Worm (Caenorhabditis elegans) whole organism, L4/young adult: ENCODE results near the gene nhr-277.
A peak's percentile ranks its signal among the peaks of the same experiment; 100 is the strongest.
"Not testable (repeated sequence)": the region's sequence is repeated elsewhere in the genome, so short reads cannot be mapped to it uniquely, and the experiment has no call there.

Experiments
- W03F9.2 ChIP-seq: fragments of 150-350 bp; optimal IDR thresholded peaks from 2 replicates; lab custom pipeline; 2014; ENCODE audit warnings: missing biosample characterization, missing genetic modification characterization
- dao-5 ChIP-seq: sonication (generic microtip); optimal IDR thresholded peaks from 2 replicates; lab custom pipeline; 2016; ENCODE audit warnings: missing genotype, missing genetic modification characterization, moderate library complexity, missing compliant biosample characterization
- him-1 ChIP-seq: sonication (generic microtip); optimal IDR thresholded peaks from 2 replicates; lab custom pipeline; 2016; ENCODE audit warnings: missing genotype, missing genetic modification reagents, missing genetic modification characterization, missing compliant biosample characterization

The nhr-277 gene

DNA sequence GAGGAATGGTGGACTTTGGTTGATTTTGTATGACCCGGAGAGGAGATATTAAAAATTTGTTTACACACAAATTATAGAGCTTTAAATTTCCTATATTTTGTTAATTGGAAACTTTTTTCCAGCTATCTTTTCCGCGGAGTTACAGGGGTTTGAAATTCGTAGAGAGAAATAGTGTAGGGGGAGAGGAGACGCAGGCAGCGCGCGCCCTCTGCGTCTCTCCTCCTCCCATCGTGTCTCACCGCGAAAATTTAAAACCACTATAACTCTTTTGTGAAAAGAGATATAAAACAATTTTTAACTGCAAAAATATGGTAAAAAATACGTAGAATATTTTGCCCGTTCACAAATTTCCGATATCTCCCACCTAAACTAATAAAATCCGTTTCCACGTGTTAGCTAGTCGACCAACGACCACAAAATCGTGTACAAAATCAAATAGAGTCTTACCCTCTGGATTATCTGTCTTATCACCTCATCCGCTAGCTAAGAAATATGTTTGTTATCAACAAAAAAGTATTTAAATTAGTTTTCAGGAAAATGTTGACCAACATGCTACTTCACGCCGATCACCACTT is at the start of gene nhr-277:
TSS of gene nhr-277 (plus strand) at position 525 of the 575 bp plus-strand sequence.
- TF ChIP-seq dao-5 (tag; lab: Kevin White, UChicago) = no peak
- no peak for TF ChIP-seq him-1 (tag; lab: Kevin White, UChicago)
- TF ChIP-seq W03F9.2 = no peak

DNA sequence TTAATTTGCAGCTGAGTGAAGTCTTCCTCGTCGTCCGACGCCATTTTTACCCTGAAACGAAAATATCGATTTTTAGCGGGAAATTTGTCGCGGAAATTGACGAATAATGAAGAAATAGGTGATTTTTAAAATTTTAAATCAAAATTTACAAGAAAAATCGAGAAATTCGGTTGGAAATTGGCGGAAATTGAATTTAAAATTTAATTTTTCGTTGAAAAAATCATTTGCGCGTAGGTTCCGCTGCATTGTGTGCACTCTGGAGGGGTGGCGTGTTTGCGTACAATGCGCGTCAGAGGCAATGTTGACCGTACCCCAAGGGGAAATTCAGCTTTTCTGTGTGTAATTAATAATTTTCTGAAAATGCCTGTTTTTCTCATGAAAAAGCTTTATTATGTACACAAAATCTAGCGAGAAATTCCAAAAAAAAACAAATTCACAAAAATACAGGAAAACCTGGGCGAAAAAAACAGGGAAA is 38.8 kb upstream of the nhr-277 start, which contains the start of gene Y94H6A.5:
TSS of gene Y94H6A.5 (minus strand) at position 51 of the 475 bp plus-strand sequence.
- TF ChIP-seq him-1 (tag; lab: Kevin White, UChicago) (peak; percentile 63), W03F9.2 (peak; percentile 20), dao-5 (tag; lab: Kevin White, UChicago) (no peak)

DNA sequence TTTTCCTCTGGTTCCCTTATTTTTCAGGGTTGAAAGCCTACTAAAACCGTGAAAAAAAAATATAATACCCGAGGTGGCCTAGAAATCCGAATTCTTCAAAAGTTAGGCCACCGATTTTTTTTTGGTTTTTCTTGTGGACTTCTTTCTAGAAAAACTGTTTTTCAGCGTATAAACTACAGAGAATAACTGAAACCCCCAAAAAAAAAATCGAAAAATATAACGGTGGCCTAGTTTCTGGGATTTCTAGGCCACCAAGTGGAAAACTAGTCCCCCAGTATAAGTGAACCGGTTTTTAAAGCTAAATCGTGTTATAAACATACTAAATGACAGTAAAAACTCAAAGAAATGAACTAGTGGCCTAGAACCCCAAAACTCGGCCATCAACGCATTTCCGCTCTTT is 37.1 kb upstream of the nhr-277 start:
- TF ChIP-seq dao-5 (tag; lab: Kevin White, UChicago) (no peak), him-1 (tag; lab: Kevin White, UChicago) (no peak), W03F9.2 (no peak)

DNA sequence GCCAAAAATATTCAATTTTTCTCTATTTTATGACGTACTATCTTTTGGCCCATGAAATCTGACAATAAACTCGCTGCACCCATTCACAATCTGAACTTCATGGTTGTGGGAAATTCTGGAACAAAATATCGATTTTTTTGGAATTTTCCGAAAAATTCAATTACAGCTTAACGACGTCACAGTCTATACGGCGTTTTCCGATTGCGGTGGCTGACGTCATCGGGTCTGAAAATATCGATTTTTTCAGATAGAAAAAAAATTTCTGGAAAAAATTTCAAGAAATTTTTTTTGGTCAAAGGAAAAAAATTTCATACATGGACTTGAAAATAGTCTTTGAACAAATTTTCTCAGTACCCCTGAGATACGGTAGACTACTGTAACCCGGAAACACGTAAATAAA is 35.8 kb upstream of the nhr-277 start, which contains the start of gene ubc-8:
TSS of gene ubc-8 (minus strand) at position 227 of the 400 bp plus-strand sequence.
- TF ChIP-seq him-1 (tag; lab: Kevin White, UChicago) (no peak), W03F9.2 (no peak), dao-5 (tag; lab: Kevin White, UChicago) (no peak)

DNA sequence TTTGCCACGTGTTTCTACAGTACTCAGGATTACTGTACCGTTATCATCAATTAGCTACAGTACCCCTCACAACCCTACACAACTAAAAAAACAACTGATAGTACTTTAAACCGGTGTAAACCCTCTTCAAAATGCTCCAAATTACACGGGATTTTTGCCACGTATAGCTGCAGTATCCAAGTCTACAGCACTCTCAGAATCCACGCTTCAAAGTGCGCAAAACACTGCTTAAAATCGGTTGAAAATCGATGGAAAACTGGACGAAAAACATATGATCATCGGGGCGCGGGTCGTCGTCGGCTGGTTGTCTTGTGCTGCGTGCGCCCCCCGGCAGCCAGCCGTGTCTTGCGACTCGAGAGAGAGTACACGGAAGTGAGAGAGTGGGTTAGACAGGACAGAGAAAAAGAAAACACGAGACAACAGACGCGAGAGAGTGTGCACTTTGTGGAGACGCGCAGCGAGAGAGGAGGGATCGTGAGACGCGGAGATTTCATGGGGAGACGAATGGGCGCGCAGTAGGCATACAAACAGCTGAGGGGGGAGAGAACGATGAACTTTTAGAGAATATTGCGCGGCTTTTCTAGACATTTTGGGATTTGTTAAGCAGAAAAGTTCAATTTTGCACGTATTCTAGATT is 34.3 kb upstream of the nhr-277 start:
- peak; percentile 27 for TF ChIP-seq dao-5 (tag; lab: Kevin White, UChicago)
- TF ChIP-seq W03F9.2 = peak; percentile 9
- TF ChIP-seq him-1 (tag; lab: Kevin White, UChicago) = peak; percentile 57

DNA sequence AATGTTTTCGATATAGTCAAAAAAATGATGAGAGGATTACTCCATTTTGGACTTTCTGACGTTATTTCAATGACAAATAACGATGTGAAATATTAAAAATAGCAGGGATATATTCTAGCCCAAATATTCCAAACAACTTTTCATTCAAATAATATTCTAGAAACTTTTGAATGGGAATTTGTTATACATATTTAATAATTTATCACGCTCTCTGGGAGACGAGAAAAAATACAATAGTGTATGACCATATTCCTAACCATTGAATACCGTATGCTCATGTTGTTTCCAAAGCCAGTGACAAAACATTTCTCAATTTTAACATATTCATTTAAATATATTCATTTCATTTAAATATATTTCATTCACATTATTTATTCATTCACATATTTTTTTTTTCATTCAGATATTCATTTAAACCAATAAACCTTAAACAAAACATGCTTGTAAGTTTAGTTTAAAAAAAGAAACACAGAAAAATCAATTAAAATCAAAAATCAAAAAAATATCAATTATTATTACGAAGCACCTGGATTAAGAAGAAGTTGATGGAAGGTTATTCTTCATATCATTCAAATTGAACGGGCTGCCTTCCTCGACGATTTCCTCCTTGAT is 33.1 kb upstream of the nhr-277 start:
- TF ChIP-seq W03F9.2 (peak; percentile 7), dao-5 (tag; lab: Kevin White, UChicago) (no peak)

DNA sequence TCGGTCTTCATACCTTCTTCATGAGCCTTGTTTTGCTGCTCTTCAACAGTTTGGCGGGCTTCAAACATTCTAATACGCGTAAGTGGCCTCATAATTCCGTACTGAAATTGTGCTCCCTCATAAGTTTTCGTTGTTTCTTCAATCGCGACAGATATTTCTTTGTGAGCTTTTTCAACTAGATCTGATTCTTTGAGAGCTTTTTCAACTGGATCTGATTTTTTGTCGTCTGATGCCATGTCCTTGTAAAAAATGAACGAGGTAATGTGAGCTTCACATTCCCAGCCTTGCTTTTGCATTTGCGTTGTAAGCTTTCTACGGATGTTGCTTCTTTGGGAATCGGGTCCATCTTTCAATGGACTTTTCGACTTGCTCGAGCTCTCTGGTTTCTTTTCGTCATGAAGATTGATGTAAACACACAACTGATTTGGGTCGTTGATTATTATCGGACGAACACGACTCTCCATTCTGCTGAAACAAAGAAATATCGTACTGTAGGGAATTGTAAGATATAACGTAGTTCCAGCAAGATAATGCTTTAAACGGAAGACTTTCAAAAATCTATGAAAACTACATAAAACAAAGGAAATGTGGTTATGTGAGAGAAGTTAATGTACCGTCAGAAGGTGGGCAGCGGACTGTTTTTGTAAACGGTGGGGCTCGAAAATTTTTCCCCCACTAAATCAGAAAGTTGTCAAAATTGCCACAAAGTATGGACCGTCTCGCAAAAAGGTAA is 32.4 kb upstream of the nhr-277 start, which contains the start of gene Y94H6A.10:
TSS of gene Y94H6A.10 (minus strand) at position 464 of the 733 bp plus-strand sequence.
- TF ChIP-seq him-1 (tag; lab: Kevin White, UChicago) (no peak), dao-5 (tag; lab: Kevin White, UChicago) (no peak), W03F9.2 (no peak)

DNA sequence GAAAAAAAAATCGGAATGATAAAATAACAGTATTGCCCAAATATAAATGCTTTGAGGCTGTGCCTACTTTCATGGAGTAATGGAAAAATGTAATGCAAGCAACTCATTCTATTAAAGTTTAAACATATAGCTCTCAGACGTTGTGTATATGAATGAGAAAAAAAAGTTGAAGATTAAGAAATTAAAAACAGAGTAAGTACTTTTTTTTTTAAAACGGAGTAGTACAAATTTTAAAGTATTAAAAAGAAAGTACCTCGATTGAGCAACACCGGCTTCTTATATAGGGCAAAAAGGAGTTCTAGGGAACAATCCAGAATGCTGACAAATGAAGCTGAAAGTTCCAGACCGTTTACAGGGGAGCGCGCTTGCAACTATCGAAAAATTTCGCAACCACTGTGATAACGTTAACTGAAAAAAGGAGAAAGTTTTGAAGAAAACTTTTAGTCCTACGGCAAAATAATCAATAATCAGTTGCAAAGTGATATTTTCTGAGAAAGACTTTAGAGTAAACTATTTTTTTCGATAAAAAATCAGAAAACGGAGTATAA is 31.6 kb upstream of the nhr-277 start:
- TF ChIP-seq W03F9.2 (peak; percentile 43), dao-5 (tag; lab: Kevin White, UChicago) (no peak)

DNA sequence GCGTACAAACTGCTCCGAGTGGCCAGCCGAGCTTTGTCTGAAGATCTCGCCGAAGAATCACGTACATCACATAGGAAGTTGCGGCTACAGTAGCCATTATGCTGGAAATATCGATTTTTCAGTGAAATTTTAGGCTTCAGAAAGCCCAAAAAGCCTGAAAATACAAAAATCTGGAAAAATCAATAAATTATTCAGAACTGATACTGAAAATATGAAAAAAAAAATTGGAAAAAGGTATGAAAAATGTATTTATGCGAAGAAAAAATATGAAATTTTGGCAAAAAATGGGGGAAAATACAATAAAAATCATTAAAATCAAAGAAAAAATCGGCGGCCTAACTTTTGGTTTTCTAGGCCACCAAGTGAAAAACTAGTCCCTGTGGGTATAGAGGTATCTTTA is 29.9 kb upstream of the nhr-277 start, which contains the start of gene Y94H6A.12:
TSS of gene Y94H6A.12 (minus strand) at position 101 of the 400 bp plus-strand sequence.
- TF ChIP-seq dao-5 (tag; lab: Kevin White, UChicago) = no peak
- no peak for TF ChIP-seq W03F9.2
- TF ChIP-seq him-1 (tag; lab: Kevin White, UChicago) = no peak

DNA sequence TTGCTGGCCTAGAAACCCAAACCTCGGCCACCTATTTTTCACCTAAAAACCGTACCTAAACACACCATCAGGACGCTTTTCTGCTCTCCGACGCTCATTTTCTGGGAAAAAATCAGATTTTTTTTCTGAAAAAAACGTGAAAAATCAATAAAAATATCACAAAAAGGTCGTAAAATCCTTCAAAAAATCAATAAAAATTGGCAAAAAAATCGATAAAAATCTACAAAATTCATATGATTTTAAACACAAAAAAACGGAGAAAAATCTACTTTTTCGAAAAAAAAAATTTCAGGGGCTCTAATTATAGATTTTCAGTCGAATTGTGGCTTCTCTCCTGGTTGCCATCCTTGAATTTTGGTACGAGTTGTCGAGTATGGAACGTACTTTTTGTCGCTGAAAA is 26.3 kb upstream of the nhr-277 start, which contains the start of gene Y94H6A.7:
TSS of gene Y94H6A.7 (minus strand) at position 101 of the 400 bp plus-strand sequence.
- TF ChIP-seq him-1 (tag; lab: Kevin White, UChicago); W03F9.2; dao-5 (tag; lab: Kevin White, UChicago): not testable (repeated sequence)

DNA sequence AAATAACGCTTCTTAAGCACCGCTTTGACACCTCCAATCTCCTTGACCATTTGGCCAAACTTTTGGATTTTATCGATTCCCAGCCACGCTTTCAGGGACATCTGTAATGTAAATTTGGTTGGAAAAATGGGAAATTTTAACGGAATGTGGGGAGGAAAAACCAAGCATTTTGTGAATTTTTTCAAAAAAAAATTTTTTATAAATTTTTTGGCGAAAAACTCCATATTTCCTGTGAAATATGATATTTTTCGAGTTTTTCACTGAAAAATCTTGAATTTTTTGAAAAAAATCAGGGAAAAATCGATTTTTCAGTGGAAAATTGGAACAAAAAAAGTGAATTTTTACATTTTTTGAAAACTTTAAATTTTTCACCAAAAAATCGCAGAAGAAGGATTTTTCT is 23.1 kb upstream of the nhr-277 start, which contains the start of gene ndua-12:
TSS of gene ndua-12 (minus strand) at position 101 of the 400 bp plus-strand sequence.
- TF ChIP-seq him-1 (tag; lab: Kevin White, UChicago); W03F9.2; dao-5 (tag; lab: Kevin White, UChicago): not testable (repeated sequence)

DNA sequence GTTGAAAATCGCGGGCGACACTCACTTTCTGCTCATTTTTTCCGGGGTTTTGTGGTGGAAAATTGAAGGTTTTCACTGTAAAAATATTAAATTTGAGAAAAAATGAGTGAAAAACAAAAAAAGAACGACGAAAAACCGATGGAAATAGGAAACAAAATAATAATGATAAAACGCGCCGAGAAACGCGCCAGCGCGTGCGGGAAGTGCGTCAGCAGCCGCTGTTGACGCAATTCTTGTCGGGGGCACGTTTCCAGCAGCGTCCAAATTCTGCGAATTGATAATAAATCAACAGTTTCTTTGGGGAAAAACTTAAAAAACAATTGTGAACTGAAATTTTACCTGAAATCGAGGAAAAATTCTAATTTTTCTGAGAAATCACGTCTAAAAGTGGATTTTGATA is 17.0 kb upstream of the nhr-277 start, which contains the start of gene ubxn-2:
TSS of gene ubxn-2 (minus strand) at position 36 of the 400 bp plus-strand sequence.
- TF ChIP-seq W03F9.2 (peak; percentile 60), dao-5 (tag; lab: Kevin White, UChicago) (no peak), him-1 (tag; lab: Kevin White, UChicago) (peak; percentile 31)

DNA sequence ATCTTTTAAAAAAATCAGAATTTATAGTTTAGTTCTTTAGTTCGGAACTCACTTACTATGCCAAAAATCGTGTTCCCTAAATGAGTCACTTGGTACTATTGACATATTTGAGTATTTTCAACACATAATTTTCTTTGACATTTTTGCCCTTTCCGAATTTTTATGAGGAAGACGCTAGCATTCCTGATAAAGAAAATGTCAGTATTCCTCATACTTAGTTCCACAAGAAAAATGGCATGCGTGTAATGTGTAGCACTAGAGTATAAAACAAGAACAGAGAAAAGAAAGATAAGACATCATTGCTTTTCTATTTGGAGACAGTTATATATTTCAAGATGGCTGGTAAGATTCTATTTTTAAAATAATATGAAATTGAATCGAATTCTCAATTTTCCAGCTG is 12.8 kb upstream of the nhr-277 start, which contains the start of gene Y94H6A.2:
TSS of gene Y94H6A.2 (plus strand) at position 336 of the 400 bp plus-strand sequence.
- TF ChIP-seq dao-5 (tag; lab: Kevin White, UChicago) (no peak), him-1 (tag; lab: Kevin White, UChicago) (no peak), W03F9.2 (no peak)
